Worm (Caenorhabditis elegans): Measurements from ENCODE around the gene his-16.

DNA sequence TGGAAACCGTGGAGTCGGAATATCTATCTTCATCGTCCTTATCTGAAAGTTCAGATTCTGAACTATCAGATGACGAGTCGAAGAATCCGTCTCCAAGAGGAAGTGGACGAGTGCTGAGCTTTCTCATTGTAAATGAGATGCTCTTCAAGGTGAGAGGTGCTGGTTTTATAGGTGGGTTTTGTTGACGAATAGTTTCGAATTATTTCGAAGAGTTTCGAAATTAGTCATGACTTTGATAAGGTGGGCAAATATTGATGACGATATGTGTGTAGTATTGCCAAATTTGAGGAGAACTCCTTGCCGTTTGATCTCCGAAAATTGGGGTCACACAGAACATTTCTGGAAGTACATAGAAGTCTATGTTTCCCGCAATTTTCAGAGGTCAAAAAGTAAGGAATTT is 15.6 kb upstream of the his-16 start, which contains the start of gene F08G2.5:
- no peak for TF ChIP-seq F13H6.1 (tag; optimal IDR thresholded peaks at IDR 0.05)
- no peak for TF ChIP-seq zag-1 (tag; optimal IDR thresholded peaks at IDR 0.05)
- TF ChIP-seq nhr-237 (tag; optimal IDR thresholded peaks at IDR 0.05): no peak
- no peak for TF ChIP-seq ceh-82 (tag; optimal IDR thresholded peaks at IDR 0.05)
- no peak for TF ChIP-seq sma-3 (GFP tag; optimal IDR thresholded peaks at IDR 0.05)
- TF ChIP-seq ztf-4 (tag; optimal IDR thresholded peaks at IDR 0.05): no peak
- peak; percentile 58 for TF ChIP-seq fos-1 (tag; optimal IDR thresholded peaks at IDR 0.05)
- no peak for TF ChIP-seq ztf-11 (tag; optimal IDR thresholded peaks at IDR 0.05)
- no peak for TF ChIP-seq nhr-23 (tag; optimal IDR thresholded peaks at IDR 0.05)
- no peak for TF ChIP-seq mdl-1 (tag; optimal IDR thresholded peaks at IDR 0.05)
